Worm (Caenorhabditis elegans) whole organism, midembryonic: Measurements from ENCODE around the gene lsm-5.

Experiments
- T22C8.4 ChIP-seq: fragments of 200-800 bp; sonication (Bioruptor generic); IDR thresholded peaks from 2 replicates; pipeline ENCODE4 v1.3.6; 2022; ENCODE audit warnings: missing genetic modification characterization, missing compliant biosample characterization
- cog-1 ChIP-seq: sonication (generic microtip); optimal IDR thresholded peaks from 2 replicates; lab custom pipeline; 2016; ENCODE audit warnings: missing genetic modification characterization, missing compliant biosample characterization
- flt-1 ChIP-seq: fragments of 200-800 bp; sonication (Bioruptor generic); IDR thresholded peaks from 2 replicates; pipeline ENCODE4 v1.3.6; 2022; ENCODE audit warnings: missing genetic modification characterization, missing compliant biosample characterization
- klf-2 ChIP-seq: fragments of 200-800 bp; sonication (Bioruptor generic); conservative IDR thresholded peaks from 2 replicates; pipeline ENCODE4 v1.3.6; 2022; ENCODE audit warnings: missing genetic modification reagents, missing genetic modification characterization, missing compliant biosample characterization
- med-1 ChIP-seq: sonication (generic microtip); optimal IDR thresholded peaks from 2 replicates; lab custom pipeline; 2017; ENCODE audit warnings: missing genetic modification characterization, mild to moderate bottlenecking, missing compliant biosample characterization, antibody characterized with exemption, missing genetic modification reagents; ENCODE audit not compliant: insufficient read depth
- ref-1 ChIP-seq: fragments of 200-800 bp; sonication (Bioruptor generic); conservative IDR thresholded peaks from 2 replicates; pipeline ENCODE4 v1.3.6; 2022; ENCODE audit warnings: missing genetic modification reagents, missing genetic modification characterization, missing compliant biosample characterization
- tab-1 ChIP-seq: fragments of 200-800 bp; sonication (Bioruptor generic); IDR thresholded peaks from 2 replicates; pipeline ENCODE4 v1.3.6; 2022; ENCODE audit warnings: missing genetic modification characterization, missing compliant biosample characterization
- ztf-23 ChIP-seq: fragments of 200-800 bp; sonication (Bioruptor generic); IDR thresholded peaks from 2 replicates; pipeline ENCODE4 v1.3.6; 2022; ENCODE audit warnings: missing genetic modification reagents, missing genetic modification characterization, missing compliant biosample characterization
- ztf-29 ChIP-seq: fragments of 200-800 bp; sonication (Bioruptor generic); IDR thresholded peaks from 2 replicates; pipeline ENCODE4 v1.3.6; 2022; ENCODE audit warnings: missing genetic modification reagents, missing genetic modification characterization, missing compliant biosample characterization

DNA sequence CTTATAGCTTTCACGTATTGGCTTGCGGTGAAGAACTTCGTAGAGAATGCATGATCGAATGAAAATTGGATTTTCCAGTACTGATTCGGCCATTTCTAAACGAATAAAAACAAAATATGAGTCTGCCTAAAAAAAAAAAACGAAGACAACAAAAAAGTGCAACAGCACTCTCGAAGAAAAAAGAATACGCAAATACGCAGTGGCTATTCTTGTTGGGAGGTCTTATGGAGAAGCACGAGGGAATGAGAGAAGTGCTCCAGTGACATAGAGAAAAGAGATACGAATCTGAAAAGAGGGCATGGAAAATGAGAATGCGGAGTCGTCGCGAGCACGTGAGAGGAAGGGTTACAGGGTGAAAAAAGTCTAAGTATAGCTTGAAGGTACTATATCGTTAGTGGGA is 32.1 kb downstream of the lsm-5 start, which contains the start of gene fbxa-152:
- TF ChIP-seq tab-1 (GFP tag; lab: Robert Waterston, UW) (no peak), ref-1 (GFP tag; lab: Robert Waterston, UW) (no peak), klf-2 (no peak), ztf-23 (GFP tag; lab: Robert Waterston, UW) (no peak), flt-1 (GFP tag; lab: Robert Waterston, UW) (no peak), ztf-29 (GFP tag; lab: Robert Waterston, UW) (no peak), cog-1 (tag; lab: Kevin White, UChicago) (no peak), T22C8.4 (no peak), med-1 (GFP tag; lab: Kevin White, UChicago) (no peak)
